Fruit fly (Drosophila melanogaster) Kc167 (cell line): Measurements from ENCODE around the gene Obp84a.

ENCODE experiments used
- Myc ChIP-seq: fragments of >200 bp; optimal IDR thresholded peaks from 2 replicates; lab custom pipeline; 2017; ENCODE audit warnings: missing external identifiers
- Sin3A ChIP-seq: fragments of >200 bp; optimal IDR thresholded peaks from 2 replicates; lab custom pipeline; 2018; ENCODE audit warnings: missing external identifiers
- h ChIP-seq: fragments of >200 bp; optimal IDR thresholded peaks from 3 replicates; lab custom pipeline; 2018; ENCODE audit warnings: missing external identifiers
- insv ChIP-seq: fragments of >200 bp; optimal IDR thresholded peaks from 3 replicates; lab custom pipeline; 2018; ENCODE audit warnings: missing external identifiers
- psq ChIP-seq: fragments of >200 bp; optimal IDR thresholded peaks from 2 replicates; lab custom pipeline; 2017; ENCODE audit warnings: missing external identifiers
- ttk ChIP-seq: sonication (Bioruptor generic); optimal IDR thresholded peaks from 2 replicates; lab custom pipeline; 2017; ENCODE audit warnings: missing external identifiers

- TF ChIP-seq h (lab: Kevin White, UChicago) (no peak), Myc (lab: Kevin White, UChicago) (no peak), psq (lab: Kevin White, UChicago) (no peak), ttk (lab: Kevin White, UChicago) (no peak), insv (lab: Kevin White, UChicago) (no peak), Sin3A (no peak)
These were observed 27.7 kb downstream of the Obp84a start, which contains the start of gene thw for dm6 chr3R:7223972-7224464.
